Fruit fly (Drosophila melanogaster) whole organism, embryonic: ENCODE measurements around the gene loj.

Experiments used
- Bdp1 ChIP-seq: fragments of 200-800 bp; sonication (Bioruptor generic); optimal IDR thresholded peaks from 3 replicates; lab custom pipeline; 2016; ENCODE audit warnings: missing biosample characterization, missing genetic modification characterization
- CG2199 ChIP-seq: fragments of 200-800 bp; sonication (Bioruptor generic); IDR thresholded peaks from 3 replicates; pipeline ENCODE4 v1.3.6; 2022; ENCODE audit warnings: missing biosample characterization, missing genetic modification characterization
- CG43689 ChIP-seq: fragments of 200-800 bp; sonication (Bioruptor generic); IDR thresholded peaks from 2 replicates; pipeline ENCODE4 v1.3.6; 2022; ENCODE audit warnings: missing biosample characterization, missing genetic modification characterization
- CG5245 ChIP-seq: fragments of 200-800 bp; sonication (Bioruptor generic); optimal IDR thresholded peaks from 3 replicates; lab custom pipeline; 2016; ENCODE audit warnings: missing biosample characterization, missing genetic modification characterization
- CG7372 ChIP-seq: fragments of 200-800 bp; sonication (Bioruptor generic); IDR thresholded peaks from 2 replicates; pipeline ENCODE4 v1.3.6; 2022; ENCODE audit warnings: missing biosample characterization, missing genetic modification characterization
- Dfd ChIP-seq, 2 experiments: fragments of >200 bp; optimal IDR thresholded peaks; 2 replicates each; lab custom pipeline; 2017; ENCODE audit warnings: missing biosample characterization in 2 of 2, missing genetic modification characterization in 2 of 2
- E2f1 ChIP-seq: fragments of 200-800 bp; sonication (Bioruptor generic); IDR thresholded peaks from 2 replicates; pipeline ENCODE4 v1.3.6; 2022; ENCODE audit warnings: missing biosample characterization, missing genetic modification characterization
- H15 ChIP-seq: fragments of 200-800 bp; sonication (Bioruptor generic); IDR thresholded peaks from 3 replicates; pipeline ENCODE4 v1.3.6; 2022; ENCODE audit warnings: missing biosample characterization, missing genetic modification characterization
- Nf-YB ChIP-seq: fragments of 200-800 bp; sonication (Bioruptor generic); optimal IDR thresholded peaks from 3 replicates; lab custom pipeline; 2019; ENCODE audit warnings: missing biosample characterization, mild to moderate bottlenecking, missing genetic modification characterization, moderate library complexity
- hbn ChIP-seq: fragments of 200-800 bp; sonication (Bioruptor generic); IDR thresholded peaks from 2 replicates; pipeline ENCODE4 v1.3.6; 2022; ENCODE audit warnings: missing biosample characterization, missing genetic modification characterization; ENCODE audit not compliant: partially characterized antibody
- jigr1 ChIP-seq: fragments of 200-800 bp; sonication (Bioruptor generic); IDR thresholded peaks from 3 replicates; pipeline ENCODE4 v1.3.6; 2022; ENCODE audit warnings: missing biosample characterization, missing genetic modification characterization
- unc-4 ChIP-seq: fragments of 200-800 bp; sonication (Bioruptor generic); IDR thresholded peaks from 2 replicates; pipeline ENCODE4 v1.3.6; 2022; ENCODE audit warnings: missing biosample characterization, missing genetic modification characterization; ENCODE audit not compliant: partially characterized antibody
- usp ChIP-seq: fragments of >200 bp; optimal IDR thresholded peaks from 2 replicates; lab custom pipeline; 2017; ENCODE audit warnings: missing biosample characterization, missing genetic modification characterization

DNA sequence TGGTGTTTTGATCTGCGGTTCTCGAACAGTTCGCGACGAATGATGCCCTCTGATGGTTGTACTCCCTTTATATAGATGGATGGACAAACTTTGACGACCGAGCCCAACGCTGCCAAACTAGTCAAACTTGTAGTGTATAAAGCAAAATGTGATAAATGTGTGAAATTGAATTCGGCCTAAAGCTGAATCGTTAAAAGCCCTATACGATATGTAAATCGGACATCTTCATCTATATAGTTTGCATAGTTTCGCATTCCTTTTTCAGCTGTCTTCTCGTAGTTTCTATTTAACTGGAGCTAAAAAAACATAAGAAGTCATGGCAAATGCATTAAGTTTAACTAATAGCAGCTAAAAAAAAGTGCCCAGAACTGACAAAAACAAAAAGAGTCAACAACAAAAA lies 38.8 kb downstream of the loj start, which contains the start of gene Lcp65Ag2:
- TF ChIP-seq CG43689 (GFP tag; lab: Robert Waterston, UW) (no peak), Nf-YB (GFP tag; lab: Kevin White, UChicago) (no peak), H15 (no peak), CG5245 (GFP tag; lab: Kevin White, UChicago) (no peak), usp (no peak), Dfd (GFP tag; optimal IDR thresholded peaks at IDR 0.05; lab: Kevin White, UChicago) (no peak), hbn (GFP tag; lab: Robert Waterston, UW) (no peak), jigr1 (GFP tag; lab: Robert Waterston, UW) (no peak), CG7372 (GFP tag; lab: Robert Waterston, UW) (no peak), E2f1 (GFP tag; lab: Robert Waterston, UW) (no peak), CG2199 (GFP tag; lab: Robert Waterston, UW) (no peak), Bdp1 (GFP tag; lab: Kevin White, UChicago) (no peak), unc-4 (GFP tag; lab: Robert Waterston, UW) (no peak)
